Fruit fly (Drosophila melanogaster) whole organism, wandering third instar larva: ENCODE results near the gene mor.
A peak's percentile ranks its signal among the peaks of the same experiment; 100 is the strongest.

ENCODE experiments used
- GATAd ChIP-seq: sonication (Bioruptor generic); optimal IDR thresholded peaks from 2 replicates; lab custom pipeline; 2016; ENCODE audit warnings: missing biosample characterization, missing genetic modification characterization
- N ChIP-seq: fragments of >200 bp; optimal IDR thresholded peaks from 2 replicates; lab custom pipeline; 2018; ENCODE audit warnings: missing biosample characterization, missing external identifiers, missing genetic modification characterization
- OdsH ChIP-seq: fragments of 200-800 bp; sonication (Bioruptor generic); optimal IDR thresholded peaks from 2 replicates; lab custom pipeline; 2016; ENCODE audit warnings: missing biosample characterization, mild to moderate bottlenecking, missing genetic modification characterization
- brk ChIP-seq: fragments of 200-800 bp; sonication (Bioruptor generic); optimal IDR thresholded peaks from 2 replicates; lab custom pipeline; 2016; ENCODE audit warnings: missing biosample characterization, mild to moderate bottlenecking, missing genetic modification characterization
- lola ChIP-seq: fragments of >200 bp; optimal IDR thresholded peaks from 2 replicates; lab custom pipeline; 2017; ENCODE audit warnings: missing biosample characterization, missing genetic modification characterization
- rgr ChIP-seq: fragments of 200-800 bp; sonication (Bioruptor generic); optimal IDR thresholded peaks from 3 replicates; lab custom pipeline; 2016; ENCODE audit warnings: missing biosample characterization, mild to moderate bottlenecking, missing genetic modification characterization
- sage ChIP-seq: fragments of 200-800 bp; sonication (Bioruptor generic); optimal IDR thresholded peaks from 2 replicates; lab custom pipeline; 2016; ENCODE audit warnings: missing biosample characterization, mild to moderate bottlenecking, missing genetic modification characterization
- usp ChIP-seq: fragments of >200 bp; optimal IDR thresholded peaks from 2 replicates; lab custom pipeline; 2017; ENCODE audit warnings: missing biosample characterization, missing genetic modification characterization

dm6 chr3R:16009030-16009429, 36.3 kb upstream of the mor start, which contains the start of gene GATAe:
- no peak for TF ChIP-seq N (GFP tag; lab: Kevin White, UChicago)
- TF ChIP-seq brk: no peak
- TF ChIP-seq usp: no peak
- no peak for TF ChIP-seq lola (GFP tag; lab: Kevin White, UChicago)
- TF ChIP-seq rgr (GFP tag; lab: Kevin White, UChicago): peak; percentile 14
- no peak for TF ChIP-seq GATAd
- no peak for TF ChIP-seq OdsH (GFP tag; lab: Kevin White, UChicago)
- no peak for TF ChIP-seq sage (GFP tag; lab: Kevin White, UChicago)
